Fruit fly (Drosophila melanogaster): Measurements from ENCODE around the gene Acsf3.

DNA sequence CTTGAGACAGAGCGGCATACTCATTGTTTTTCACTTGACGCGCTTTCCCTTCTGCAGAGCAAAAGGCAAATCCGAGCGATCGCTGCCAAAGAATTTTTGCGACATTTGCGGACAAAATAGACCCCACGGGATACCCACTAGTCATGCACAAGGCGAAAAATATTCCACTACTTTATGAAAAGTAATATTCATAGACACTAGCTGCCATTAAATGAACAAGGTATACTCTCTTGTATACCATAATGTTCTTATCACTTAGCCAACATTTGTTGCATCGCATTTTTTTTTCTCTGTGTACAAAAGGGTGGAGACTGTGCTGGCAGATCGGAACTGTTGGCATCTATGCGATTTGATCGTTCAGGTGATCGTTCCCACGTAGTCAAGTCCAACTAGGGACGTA is 16.4 kb upstream of the Acsf3 start:
- TF ChIP-seq CG9876 (GFP tag; optimal IDR thresholded peaks at IDR 0.05) (no peak), Gsc (GFP tag; IDR thresholded peaks at IDR 0.05) (no peak), NC2α (GFP tag; optimal IDR thresholded peaks at IDR 0.05) (no peak), CG9727 (GFP tag; optimal IDR thresholded peaks at IDR 0.05) (no peak), CG7271 (tag; optimal IDR thresholded peaks at IDR 0.05) (no peak), Doc3 (GFP tag; IDR thresholded peaks at IDR 0.05; ENCODE audit: partially characterized antibody) (no peak), CG11504 (tag; optimal IDR thresholded peaks at IDR 0.05) (no peak)
